Worm (Caenorhabditis elegans): ENCODE data around the gene dis-3.

ce11 chrIV:10148938-10149337 is 51.9 kb downstream of the dis-3 start, which contains the start of gene pigs-1:
- TF ChIP-seq dmd-4 (tag; optimal IDR thresholded peaks at IDR 0.05; ENCODE audit: borderline replicate concordance): no peak
- TF ChIP-seq nhr-11 (tag; optimal IDR thresholded peaks at IDR 0.05): no peak
- no peak for TF ChIP-seq hlh-15 (tag; optimal IDR thresholded peaks at IDR 0.05)
- TF ChIP-seq ama-1 (optimal IDR thresholded peaks at IDR 0.05): no peak
- no peak for TF ChIP-seq unc-55 (GFP tag; optimal IDR thresholded peaks at IDR 0.05)
- TF ChIP-seq syd-9 (tag; optimal IDR thresholded peaks at IDR 0.05): no peak
- no peak for TF ChIP-seq pqm-1 (tag; optimal IDR thresholded peaks at IDR 0.05)
- no peak for TF ChIP-seq pax-1 (tag; optimal IDR thresholded peaks at IDR 0.05)
- no peak for TF ChIP-seq ets-4 (tag; optimal IDR thresholded peaks at IDR 0.05)
- TF ChIP-seq nfya-1 (tag; optimal IDR thresholded peaks at IDR 0.05): no peak
- TF ChIP-seq nhr-232 (tag; optimal IDR thresholded peaks at IDR 0.05): no peak
- no peak for TF ChIP-seq sox-2 (GFP tag; IDR thresholded peaks at IDR 0.05)
- TF ChIP-seq hlh-6 (tag; optimal IDR thresholded peaks at IDR 0.05): no peak
- no peak for TF ChIP-seq sox-4 (tag; optimal IDR thresholded peaks at IDR 0.05)

Measured in whole organism, late embryonic.